Fruit fly (Drosophila melanogaster) whole organism, wandering third instar larva: ENCODE measurements around the gene NK7.1.

Experiments
- Abd-B ChIP-seq: fragments of >200 bp; optimal IDR thresholded peaks from 2 replicates; lab custom pipeline; 2017; ENCODE audit warnings: missing biosample characterization, missing genetic modification characterization
- CG32264 ChIP-seq: fragments of 200-800 bp; sonication (Bioruptor generic); optimal IDR thresholded peaks from 2 replicates; lab custom pipeline; 2016; ENCODE audit warnings: missing biosample characterization, missing genetic modification characterization
- CG9705 ChIP-seq: fragments of 200-800 bp; sonication (Bioruptor generic); optimal IDR thresholded peaks from 2 replicates; lab custom pipeline; 2018; ENCODE audit warnings: missing biosample characterization, mild to moderate bottlenecking, missing genetic modification characterization
- CrebA ChIP-seq: fragments of 200-800 bp; sonication (Bioruptor generic); optimal IDR thresholded peaks from 2 replicates; lab custom pipeline; 2016; ENCODE audit warnings: missing biosample characterization, mild to moderate bottlenecking, missing genetic modification characterization, borderline replicate concordance
- Dfd ChIP-seq: fragments of >200 bp; optimal IDR thresholded peaks from 2 replicates; lab custom pipeline; 2017; ENCODE audit warnings: missing biosample characterization, missing genetic modification characterization
- Dif ChIP-seq: fragments of 200-275, 200-300 bp; sonication (Bioruptor generic); optimal IDR thresholded peaks from 2 replicates; lab custom pipeline; 2018; ENCODE audit warnings: missing biosample characterization, missing genetic modification characterization; ENCODE audit not compliant: partially characterized antibody
- GATAd ChIP-seq: sonication (Bioruptor generic); optimal IDR thresholded peaks from 2 replicates; lab custom pipeline; 2016; ENCODE audit warnings: missing biosample characterization, missing genetic modification characterization
- HLH106 ChIP-seq: fragments of 200-800 bp; optimal IDR thresholded peaks from 3 replicates; lab custom pipeline; 2019; ENCODE audit warnings: missing biosample characterization, mild to moderate bottlenecking, missing genetic modification characterization, moderate library complexity
- Hnf4 ChIP-seq: fragments of 200-800 bp; sonication (Bioruptor generic); optimal IDR thresholded peaks from 2 replicates; lab custom pipeline; 2016; ENCODE audit warnings: missing biosample characterization, mild to moderate bottlenecking, missing genetic modification characterization
- Hr78 ChIP-seq: fragments of >200 bp; optimal IDR thresholded peaks from 2 replicates; lab custom pipeline; 2017; ENCODE audit warnings: missing biosample characterization, missing genetic modification characterization
- Hr83 ChIP-seq: fragments of 200-300 bp; sonication (Bioruptor generic); optimal IDR thresholded peaks from 2 replicates; lab custom pipeline; 2016; ENCODE audit warnings: missing biosample characterization, mild to moderate bottlenecking, missing genetic modification characterization, moderate library complexity; ENCODE audit not compliant: poor library complexity, severe bottlenecking
- Jra ChIP-seq: sonication (Bioruptor generic); optimal IDR thresholded peaks from 2 replicates; lab custom pipeline; 2016; ENCODE audit warnings: missing biosample characterization, missing genetic modification characterization
- Mio ChIP-seq: sonication (Bioruptor generic); optimal IDR thresholded peaks from 2 replicates; lab custom pipeline; 2016; ENCODE audit warnings: missing biosample characterization, missing genetic modification characterization
- Myc ChIP-seq: fragments of >200 bp; optimal IDR thresholded peaks from 2 replicates; lab custom pipeline; 2017
- N ChIP-seq: fragments of >200 bp; optimal IDR thresholded peaks from 2 replicates; lab custom pipeline; 2018; ENCODE audit warnings: missing biosample characterization, missing external identifiers, missing genetic modification characterization
- OdsH ChIP-seq: fragments of 200-800 bp; sonication (Bioruptor generic); optimal IDR thresholded peaks from 2 replicates; lab custom pipeline; 2016; ENCODE audit warnings: missing biosample characterization, mild to moderate bottlenecking, missing genetic modification characterization
- Rel ChIP-seq, 2 experiments: fragments of 200-800 bp; sonication (Bioruptor generic) in 1 of 2; optimal IDR thresholded peaks; 2 replicates in 1 of 2; 3 replicates in 1 of 2; lab custom pipeline; 2016 to 2019; ENCODE audit warnings: mild to moderate bottlenecking in 2 of 2, missing biosample characterization in 2 of 2, missing genetic modification characterization in 2 of 2, moderate library complexity in 1 of 2
- Sp1 ChIP-seq: fragments of 200-800 bp; sonication (Bioruptor generic); optimal IDR thresholded peaks from 3 replicates; lab custom pipeline; 2019; ENCODE audit warnings: missing biosample characterization, mild to moderate bottlenecking, missing genetic modification characterization, moderate library complexity
- Vsx2 ChIP-seq: fragments of 200-300, 225-300 bp; sonication (Bioruptor generic); optimal IDR thresholded peaks from 2 replicates; lab custom pipeline; 2018; ENCODE audit warnings: missing biosample characterization, missing genetic modification characterization; ENCODE audit not compliant: partially characterized antibody
- br ChIP-seq: fragments of 200-800 bp; sonication (Bioruptor generic); optimal IDR thresholded peaks from 2 replicates; lab custom pipeline; 2016; ENCODE audit warnings: missing biosample characterization, missing genetic modification characterization
- brk ChIP-seq: fragments of 200-800 bp; sonication (Bioruptor generic); optimal IDR thresholded peaks from 2 replicates; lab custom pipeline; 2016; ENCODE audit warnings: missing biosample characterization, mild to moderate bottlenecking, missing genetic modification characterization
- dl ChIP-seq, 2 experiments: fragments of 175-275, 200-275 bp in 1 of 2; fragments of 200-275 bp in 1 of 2; sonication (Bioruptor generic); optimal IDR thresholded peaks; lab custom pipeline; 2018; ENCODE audit warnings: mild to moderate bottlenecking in 2 of 2, missing biosample characterization in 2 of 2, missing genetic modification characterization in 2 of 2, moderate library complexity in 2 of 2; ENCODE audit not compliant: partially characterized antibody in 2 of 2, insufficient read depth in 1 of 2
- dmrt93B ChIP-seq: fragments of 200-800 bp; sonication (Bioruptor generic); optimal IDR thresholded peaks from 2 replicates; lab custom pipeline; 2018; ENCODE audit warnings: missing biosample characterization, mild to moderate bottlenecking, missing genetic modification characterization
- dsf ChIP-seq: sonication (Bioruptor generic); optimal IDR thresholded peaks from 2 replicates; lab custom pipeline; 2016; ENCODE audit warnings: missing biosample characterization, missing genetic modification characterization, borderline replicate concordance
- ey ChIP-seq: fragments of 200-800 bp; sonication (Bioruptor generic); optimal IDR thresholded peaks from 2 replicates; lab custom pipeline; 2016; ENCODE audit warnings: missing biosample characterization, missing genetic modification characterization
- foxo ChIP-seq, 2 experiments: fragments of 200-800 bp; sonication (Bioruptor generic); optimal IDR thresholded peaks; 2 replicates in 1 of 2; 3 replicates in 1 of 2; lab custom pipeline; 2016 to 2017; ENCODE audit warnings: missing biosample characterization in 2 of 2, missing genetic modification characterization in 2 of 2
- fru ChIP-seq: fragments of 200-800 bp; sonication (Bioruptor generic); optimal IDR thresholded peaks from 3 replicates; lab custom pipeline; 2016; ENCODE audit warnings: missing biosample characterization, mild to moderate bottlenecking, missing genetic modification characterization
- h ChIP-seq: fragments of 200-800 bp; sonication (Bioruptor generic); optimal IDR thresholded peaks from 3 replicates; lab custom pipeline; 2016; ENCODE audit warnings: missing biosample characterization, mild to moderate bottlenecking, missing genetic modification characterization
- jim ChIP-seq: fragments of 175-275, 200-325 bp; sonication (Bioruptor generic); optimal IDR thresholded peaks from 2 replicates; lab custom pipeline; 2016; ENCODE audit warnings: missing biosample characterization, mild to moderate bottlenecking, missing genetic modification characterization
- lola ChIP-seq: fragments of >200 bp; optimal IDR thresholded peaks from 2 replicates; lab custom pipeline; 2017; ENCODE audit warnings: missing biosample characterization, missing genetic modification characterization
- pan ChIP-seq: fragments of >200 bp; optimal IDR thresholded peaks from 2 replicates; lab custom pipeline; 2017
- psq ChIP-seq: fragments of 200-800 bp; sonication (Bioruptor generic); optimal IDR thresholded peaks from 3 replicates; lab custom pipeline; 2017; ENCODE audit warnings: missing biosample characterization, mild to moderate bottlenecking, missing genetic modification characterization, moderate library complexity
- rgr ChIP-seq: fragments of 200-800 bp; sonication (Bioruptor generic); optimal IDR thresholded peaks from 3 replicates; lab custom pipeline; 2016; ENCODE audit warnings: missing biosample characterization, mild to moderate bottlenecking, missing genetic modification characterization
- sage ChIP-seq: fragments of 200-800 bp; sonication (Bioruptor generic); optimal IDR thresholded peaks from 2 replicates; lab custom pipeline; 2016; ENCODE audit warnings: missing biosample characterization, mild to moderate bottlenecking, missing genetic modification characterization
- sv ChIP-seq: fragments of 200-800 bp; sonication (Bioruptor generic); optimal IDR thresholded peaks from 3 replicates; lab custom pipeline; 2016; ENCODE audit warnings: missing biosample characterization, missing genetic modification characterization
- tai ChIP-seq: sonication (Bioruptor generic); optimal IDR thresholded peaks from 2 replicates; lab custom pipeline; 2016; ENCODE audit warnings: missing biosample characterization, missing genetic modification characterization
- usp ChIP-seq: fragments of >200 bp; optimal IDR thresholded peaks from 2 replicates; lab custom pipeline; 2017; ENCODE audit warnings: missing biosample characterization, missing genetic modification characterization
- woc ChIP-seq: sonication (Bioruptor generic); optimal IDR thresholded peaks from 2 replicates; lab custom pipeline; 2016; ENCODE audit warnings: missing biosample characterization, mild to moderate bottlenecking, missing genetic modification characterization

The NK7.1 gene

DNA sequence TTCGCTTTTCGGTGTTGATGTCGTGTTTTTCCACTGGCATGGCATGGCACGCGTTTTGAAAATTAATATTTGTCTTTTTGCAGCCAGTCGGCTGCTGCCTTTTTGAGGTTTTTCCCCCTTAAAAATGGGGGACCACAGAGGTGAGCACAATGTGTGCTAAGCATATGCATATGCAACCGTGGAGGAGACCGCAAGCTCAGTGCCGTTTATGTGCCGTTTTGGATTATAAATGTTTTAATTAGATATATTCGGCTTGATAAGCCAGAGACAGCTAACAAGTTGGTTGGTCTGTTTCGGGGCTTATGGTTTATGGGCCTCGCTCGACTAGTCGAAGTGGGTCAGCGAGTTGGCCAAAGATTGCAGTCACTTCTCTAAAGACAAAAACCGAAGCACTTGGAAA, 42.1 kb upstream of the NK7.1 start:
- TF ChIP-seq Dfd (GFP tag; lab: Kevin White, UChicago) (no peak), Rel (GFP tag; optimal IDR thresholded peaks at IDR 0.05; lab: Kevin White, UChicago) (no peak), Rel (tag; optimal IDR thresholded peaks at IDR 0.05; lab: Kevin White, UChicago) (peak; percentile 12), woc (GFP tag; lab: Kevin White, UChicago) (no peak)

DNA sequence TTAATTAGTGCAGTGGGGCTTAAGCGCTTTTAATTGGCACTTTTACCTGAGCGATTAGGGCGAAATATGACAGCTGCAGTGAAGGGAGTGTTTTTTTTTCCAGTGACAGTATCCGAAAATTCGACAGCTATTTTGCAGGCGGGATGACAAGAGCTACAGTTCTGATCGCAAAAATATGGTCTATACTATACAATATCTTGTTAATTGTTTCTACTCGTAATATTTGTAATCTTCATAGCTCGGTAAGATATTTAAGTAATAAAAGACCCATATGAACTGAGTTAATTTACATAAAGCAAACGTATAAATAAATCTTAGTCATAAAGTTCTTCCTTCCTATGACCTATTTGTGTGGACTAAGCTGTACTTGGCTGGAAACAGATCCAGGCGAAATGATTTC, 41.6 kb upstream of the NK7.1 start:
- TF ChIP-seq Mio (GFP tag; lab: Kevin White, UChicago) (no peak), CG9705 (no peak), Dif (GFP tag; lab: Kevin White, UChicago) (no peak), N (no peak), ey (GFP tag; lab: Kevin White, UChicago) (no peak), Abd-B (GFP tag; lab: Kevin White, UChicago) (no peak), psq (GFP tag; lab: Kevin White, UChicago) (no peak), CrebA (GFP tag; lab: Kevin White, UChicago) (no peak), dsf (GFP tag; lab: Kevin White, UChicago) (no peak)

DNA sequence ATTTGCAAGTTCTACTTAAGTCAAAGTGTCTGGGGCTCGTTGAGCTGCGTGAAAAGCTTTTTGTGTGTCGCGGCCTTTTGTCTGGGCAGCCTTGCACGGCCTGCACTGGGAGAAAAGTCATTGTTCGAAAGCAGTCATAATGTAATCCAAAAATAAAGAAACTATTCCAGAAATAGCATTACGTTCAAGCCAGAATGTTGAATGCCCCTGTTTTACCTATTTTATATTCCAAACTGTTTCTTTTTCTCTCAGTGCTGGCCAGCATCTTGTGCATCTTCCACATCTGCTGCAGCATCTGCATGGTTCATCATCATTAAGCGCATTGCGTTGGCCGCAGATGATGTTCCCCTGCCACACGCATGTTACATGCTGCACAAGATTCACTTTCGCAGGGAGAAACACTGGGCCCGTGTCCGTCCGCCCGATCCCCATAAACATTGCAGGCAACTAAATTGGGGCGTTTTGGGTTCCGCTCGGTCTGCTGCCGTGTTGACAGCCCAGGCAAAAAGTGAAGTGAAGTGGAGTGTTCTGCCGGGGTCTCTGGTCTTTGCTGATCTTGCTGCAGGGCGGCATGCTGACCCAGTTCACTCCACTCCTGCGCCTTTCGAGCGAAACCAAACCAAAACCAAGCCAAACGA, 40.8 kb upstream of the NK7.1 start:
- TF ChIP-seq Jra: peak; percentile 79
- TF ChIP-seq sage (GFP tag; lab: Kevin White, UChicago): peak; percentile 78
- no peak for TF ChIP-seq Vsx2 (GFP tag; lab: Kevin White, UChicago)
- no peak for TF ChIP-seq jim (GFP tag; lab: Kevin White, UChicago)
- peak; percentile 91 for TF ChIP-seq rgr (GFP tag; lab: Kevin White, UChicago)
- TF ChIP-seq Dfd (GFP tag; lab: Kevin White, UChicago): no peak
- peak; percentile 81 for TF ChIP-seq psq (GFP tag; lab: Kevin White, UChicago)
- no peak for TF ChIP-seq N
- TF ChIP-seq Myc (lab: Kevin White, UChicago): no peak
- peak; percentile 83 for TF ChIP-seq HLH106 (tag; lab: Kevin White, UChicago)
- TF ChIP-seq sv (GFP tag; lab: Kevin White, UChicago): no peak
- peak; percentile 62 for TF ChIP-seq GATAd (GFP tag; lab: Kevin White, UChicago)
- TF ChIP-seq Sp1: peak; percentile 85
- TF ChIP-seq dl (GFP tag; optimal IDR thresholded peaks at IDR 0.05; lab: Kevin White, UChicago; ENCODE audit: insufficient read depth in 1 of 2, partially characterized antibody in 2 of 2): no peak
- peak; percentile 71 for TF ChIP-seq CG9705
- no peak for TF ChIP-seq Hr78
- peak; percentile 93 for TF ChIP-seq fru
- TF ChIP-seq CrebA (GFP tag; lab: Kevin White, UChicago): peak; percentile 64
- peak; percentile 25 for TF ChIP-seq Dif (GFP tag; lab: Kevin White, UChicago)
- no peak for TF ChIP-seq Mio (GFP tag; lab: Kevin White, UChicago)
- peak; percentile 92 for TF ChIP-seq ey (GFP tag; lab: Kevin White, UChicago)
- peak; percentile 89 for TF ChIP-seq OdsH (GFP tag; lab: Kevin White, UChicago)
- TF ChIP-seq usp: no peak
- peak; percentile 76 for TF ChIP-seq woc (GFP tag; lab: Kevin White, UChicago)
- peak; percentile 92 for TF ChIP-seq br
- no peak for TF ChIP-seq Abd-B (GFP tag; lab: Kevin White, UChicago)
- peak; percentile 93 for TF ChIP-seq h (GFP tag; lab: Kevin White, UChicago)
- TF ChIP-seq foxo (GFP tag; optimal IDR thresholded peaks at IDR 0.05; lab: Kevin White, UChicago): peak in 1 of 2 experiments; percentile 89
- peak; percentile 56 for TF ChIP-seq Hr83 (GFP tag; lab: Kevin White, UChicago)
- TF ChIP-seq dmrt93B (GFP tag; lab: Kevin White, UChicago): peak; percentile 79
- no peak for TF ChIP-seq lola (GFP tag; lab: Kevin White, UChicago)
- TF ChIP-seq brk (GFP tag; lab: Kevin White, UChicago): peak; percentile 67
- TF ChIP-seq CG32264 (GFP tag; lab: Kevin White, UChicago): peak; percentile 66
- TF ChIP-seq tai: peak; percentile 88
- no peak for TF ChIP-seq pan (lab: Kevin White, UChicago)
- peak; percentile 65 for TF ChIP-seq dsf (GFP tag; lab: Kevin White, UChicago)
- TF ChIP-seq Hnf4: peak; percentile 93
- no peak for TF ChIP-seq Rel (GFP tag; optimal IDR thresholded peaks at IDR 0.05; lab: Kevin White, UChicago)
- peak; percentile 32 for TF ChIP-seq Rel (tag; optimal IDR thresholded peaks at IDR 0.05; lab: Kevin White, UChicago)
